Worm (Caenorhabditis elegans): Measurements from ENCODE around the gene C44B7.7.

Gene C44B7.7

DNA sequence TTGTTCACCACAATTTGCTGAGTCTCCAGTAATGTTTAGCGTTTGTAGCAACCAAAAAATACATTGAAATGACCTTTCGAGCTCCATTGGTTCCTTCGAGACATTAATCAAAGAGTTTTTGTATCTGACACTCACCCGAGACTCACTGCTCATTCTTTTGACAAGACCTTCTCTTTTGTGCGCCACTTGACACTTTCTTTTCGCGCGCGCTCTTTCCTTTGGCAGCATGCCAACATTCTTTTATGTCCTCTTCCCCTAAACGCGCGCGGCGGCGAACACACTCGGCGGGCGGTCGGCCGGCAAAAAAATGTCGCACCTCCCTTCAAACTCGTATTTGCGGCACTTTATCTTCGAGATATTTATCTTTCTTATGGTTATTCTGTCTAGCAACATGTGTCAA is 36.3 kb downstream of the C44B7.7 start (continued):
- TF ChIP-seq lin-39 (tag; optimal IDR thresholded peaks at IDR 0.05), result peak; percentile 73
- TF ChIP-seq egl-27 (tag; optimal IDR thresholded peaks at IDR 0.05), result peak; percentile 31
- peak; percentile 27 for TF ChIP-seq pha-4 (tag; optimal IDR thresholded peaks at IDR 0.05)
- TF ChIP-seq ceh-16 (tag; optimal IDR thresholded peaks at IDR 0.05), result no peak
- no peak for TF ChIP-seq nhr-77 (tag; optimal IDR thresholded peaks at IDR 0.05)

DNA sequence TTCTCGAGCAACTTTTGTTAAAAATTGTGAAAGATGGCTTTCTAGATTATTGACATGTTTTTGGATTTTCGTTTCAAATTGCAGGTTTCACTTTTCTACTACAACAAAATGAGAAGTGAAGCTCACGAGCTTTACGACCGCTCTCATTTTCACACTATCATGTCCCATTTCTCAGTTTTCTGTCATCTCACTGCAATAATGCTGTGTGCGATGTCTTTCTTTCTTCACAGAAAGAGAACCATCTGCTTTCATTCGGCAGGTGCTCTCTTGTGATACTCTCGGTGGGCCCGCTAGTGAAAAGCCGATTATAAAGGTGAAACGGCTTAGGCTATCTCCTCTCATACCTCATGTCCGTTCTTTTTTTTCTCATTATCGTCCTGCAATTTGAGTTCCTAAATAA is 36.8 kb downstream of the C44B7.7 start:
- TF ChIP-seq lin-39 (tag; optimal IDR thresholded peaks at IDR 0.05) (no peak), egl-5 (tag; optimal IDR thresholded peaks at IDR 0.05) (peak; percentile 49)

DNA sequence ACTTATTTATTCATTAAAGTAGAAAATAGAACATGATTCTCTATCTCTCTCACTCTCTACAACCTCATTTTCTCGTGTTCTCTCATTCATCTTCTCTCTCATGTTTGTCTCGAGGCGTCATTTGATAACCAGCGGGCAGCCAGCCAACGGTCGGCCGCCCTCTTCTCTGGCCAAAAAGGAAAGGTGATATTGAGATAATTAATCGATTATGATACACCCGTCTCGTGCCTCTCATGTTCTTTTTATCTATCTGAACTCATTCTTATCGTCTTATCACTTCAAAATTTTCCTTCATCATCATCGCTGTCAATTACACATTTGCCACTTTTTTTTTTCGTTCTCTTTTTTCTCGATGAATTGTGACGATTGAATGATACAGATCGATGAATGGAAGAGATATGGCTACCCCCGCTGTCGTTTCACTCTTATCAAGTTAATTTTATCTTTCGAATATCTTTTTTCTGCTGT is 37.3 kb downstream of the C44B7.7 start:
- TF ChIP-seq nhr-12 (tag; optimal IDR thresholded peaks at IDR 0.05) (no peak), aly-2 (tag; optimal IDR thresholded peaks at IDR 0.05) (no peak), ceh-82 (tag; optimal IDR thresholded peaks at IDR 0.05) (no peak), zag-1 (tag; optimal IDR thresholded peaks at IDR 0.05) (no peak), ZK546.5 (tag; optimal IDR thresholded peaks at IDR 0.05) (no peak), ztf-4 (tag; optimal IDR thresholded peaks at IDR 0.05) (no peak), sea-2 (GFP tag; optimal IDR thresholded peaks at IDR 0.05) (no peak), egl-27 (tag; optimal IDR thresholded peaks at IDR 0.05) (peak; percentile 99), elt-3 (tag; optimal IDR thresholded peaks at IDR 0.05) (peak; percentile 73 to 97 (median 76)), nhr-237 (tag; optimal IDR thresholded peaks at IDR 0.05) (no peak), nhr-25 (tag; optimal IDR thresholded peaks at IDR 0.05) (peak; percentile 80), ztf-11 (tag; optimal IDR thresholded peaks at IDR 0.05) (no peak), snpc-4 (tag; optimal IDR thresholded peaks at IDR 0.05) (peak; percentile 84), fkh-2 (tag; optimal IDR thresholded peaks at IDR 0.05) (no peak), ceh-28 (tag; optimal IDR thresholded peaks at IDR 0.05) (peak; percentile 90), nfya-1 (tag; optimal IDR thresholded peaks at IDR 0.05; ENCODE audit: insufficient read depth) (peak; percentile 85), nhr-23 (tag; optimal IDR thresholded peaks at IDR 0.05) (peak; percentile 94), fkh-10 (GFP tag; optimal IDR thresholded peaks at IDR 0.05) (no peak), mdl-1 (tag; optimal IDR thresholded peaks at IDR 0.05) (peak; percentile 56), daf-12 (tag; optimal IDR thresholded peaks at IDR 0.05) (no peak), nhr-43 (tag; optimal IDR thresholded peaks at IDR 0.05; ENCODE audit: poor library complexity, severe bottlenecking) (peak; percentile 95), hmg-11 (tag; optimal IDR thresholded peaks at IDR 0.05) (peak; percentile 37), unc-39 (tag; optimal IDR thresholded peaks at IDR 0.05) (no peak), pqm-1 (tag; optimal IDR thresholded peaks at IDR 0.05) (peak; percentile 95), pha-4 (tag; optimal IDR thresholded peaks at IDR 0.05) (peak; percentile 93), elt-1 (tag; optimal IDR thresholded peaks at IDR 0.05) (peak; percentile 83), ceh-9 (tag; optimal IDR thresholded peaks at IDR 0.05) (no peak), nhr-67 (tag; optimal IDR thresholded peaks at IDR 0.05) (no peak), tbx-2 (tag; optimal IDR thresholded peaks at IDR 0.05) (peak; percentile 83), egl-5 (tag; optimal IDR thresholded peaks at IDR 0.05) (no peak), lsy-12 (tag; optimal IDR thresholded peaks at IDR 0.05) (peak; percentile 73), nhr-28 (tag; optimal IDR thresholded peaks at IDR 0.05) (no peak), mml-1 (tag; optimal IDR thresholded peaks at IDR 0.05) (no peak), nhr-77 (tag; optimal IDR thresholded peaks at IDR 0.05) (no peak), eor-1 (tag; optimal IDR thresholded peaks at IDR 0.05) (no peak), ceh-16 (tag; optimal IDR thresholded peaks at IDR 0.05) (no peak), elt-2 (tag; optimal IDR thresholded peaks at IDR 0.05) (peak; percentile 100), unc-62 (GFP tag; optimal IDR thresholded peaks at IDR 0.05) (peak; percentile 73), nhr-76 (tag; optimal IDR thresholded peaks at IDR 0.05) (peak; percentile 44), skn-1 (tag; optimal IDR thresholded peaks at IDR 0.05) (peak; percentile 73), R02D3.7 (tag; optimal IDR thresholded peaks at IDR 0.05) (peak; percentile 54), fos-1 (tag; optimal IDR thresholded peaks at IDR 0.05) (peak; percentile 36), ama-1 (optimal IDR thresholded peaks at IDR 0.05) (peak; percentile 31), nhr-11 (tag; optimal IDR thresholded peaks at IDR 0.05) (no peak), lin-15B (tag; optimal IDR thresholded peaks at IDR 0.05) (no peak), lin-39 (tag; optimal IDR thresholded peaks at IDR 0.05) (peak; percentile 49), jun-1 (tag; optimal IDR thresholded peaks at IDR 0.05) (peak; percentile 87)

Measured in whole organism, L3 larva.